Fruit fly (Drosophila melanogaster) whole organism, embryonic: ENCODE measurements around the gene heix.

Source experiments
- Aef1 ChIP-seq: fragments of 200-800 bp; sonication (Bioruptor generic); IDR thresholded peaks from 3 replicates; pipeline ENCODE4 v1.3.6; 2022; ENCODE audit warnings: missing biosample characterization, missing genetic modification characterization
- Bteb2 ChIP-seq: fragments of 200-800 bp; sonication (Bioruptor generic); optimal IDR thresholded peaks from 2 replicates; lab custom pipeline; 2016; ENCODE audit warnings: missing biosample characterization, missing genetic modification characterization
- CG10147 ChIP-seq: fragments of 200-800 bp; sonication (Bioruptor generic); optimal IDR thresholded peaks from 2 replicates; lab custom pipeline; 2019; ENCODE audit warnings: missing biosample characterization, mild to moderate bottlenecking, missing genetic modification characterization, moderate library complexity
- CG10267 ChIP-seq: fragments of 200-800 bp; sonication (Bioruptor generic); optimal IDR thresholded peaks from 2 replicates; lab custom pipeline; 2018; ENCODE audit warnings: missing biosample characterization, mild to moderate bottlenecking, missing genetic modification characterization, moderate library complexity
- CG12219 ChIP-seq: fragments of 200-800 bp; sonication (Bioruptor generic); optimal IDR thresholded peaks from 3 replicates; lab custom pipeline; 2018; ENCODE audit warnings: missing biosample characterization, mild to moderate bottlenecking, missing genetic modification characterization
- CG1233 ChIP-seq: fragments of 200-800 bp; sonication (Bioruptor generic); optimal IDR thresholded peaks from 4 replicates; lab custom pipeline; 2018; ENCODE audit warnings: missing biosample characterization, mild to moderate bottlenecking, missing genetic modification characterization
- CG14441 ChIP-seq: fragments of 200-800 bp; sonication (Bioruptor generic); IDR thresholded peaks from 2 replicates; pipeline ENCODE4 v1.3.6; 2022; ENCODE audit warnings: missing biosample characterization, missing genetic modification characterization
- CG14667 ChIP-seq: fragments of 200-800 bp; sonication (Bioruptor generic); IDR thresholded peaks from 2 replicates; pipeline ENCODE4 v1.3.6; 2022; ENCODE audit warnings: missing biosample characterization, missing genetic modification characterization
- CG15601 ChIP-seq: fragments of 200-800 bp; sonication (Bioruptor generic); optimal IDR thresholded peaks from 3 replicates; lab custom pipeline; 2019; ENCODE audit warnings: missing biosample characterization, mild to moderate bottlenecking, missing genetic modification characterization, moderate library complexity
- CG1602 ChIP-seq: fragments of 200-800 bp; sonication (Bioruptor generic); optimal IDR thresholded peaks from 3 replicates; lab custom pipeline; 2016; ENCODE audit warnings: missing biosample characterization, missing genetic modification characterization
- CG17612 ChIP-seq: fragments of 200-800 bp; sonication (Bioruptor generic); IDR thresholded peaks from 2 replicates; pipeline ENCODE4 v1.3.6; 2022; ENCODE audit warnings: missing biosample characterization, missing genetic modification characterization
- CG2120 ChIP-seq: fragments of 200-800 bp; sonication (Bioruptor generic); optimal IDR thresholded peaks from 3 replicates; lab custom pipeline; 2016; ENCODE audit warnings: missing biosample characterization, missing genetic modification characterization
- CG2875 ChIP-seq: fragments of 200-800 bp; sonication (Bioruptor generic); optimal IDR thresholded peaks from 2 replicates; lab custom pipeline; 2017; ENCODE audit warnings: missing biosample characterization, mild to moderate bottlenecking, missing genetic modification characterization, missing genetic modification reagents
- CG30403 ChIP-seq: fragments of 200-800 bp; sonication (Bioruptor generic); optimal IDR thresholded peaks from 3 replicates; lab custom pipeline; 2016; ENCODE audit warnings: missing biosample characterization, missing genetic modification characterization
- CG31441 ChIP-seq: fragments of 200-800 bp; sonication (Bioruptor generic); IDR thresholded peaks from 2 replicates; pipeline ENCODE4 v1.3.6; 2022; ENCODE audit warnings: missing biosample characterization, missing genetic modification characterization
- CG3281 ChIP-seq: fragments of 200-800 bp; sonication (Bioruptor generic); optimal IDR thresholded peaks from 3 replicates; lab custom pipeline; 2017; ENCODE audit warnings: missing biosample characterization, mild to moderate bottlenecking, missing genetic modification characterization
- CG3847 ChIP-seq: fragments of 200-800 bp; sonication (Bioruptor generic); IDR thresholded peaks from 2 replicates; pipeline ENCODE4 v1.3.6; 2022; ENCODE audit warnings: missing biosample characterization, missing genetic modification characterization
- CG42726 ChIP-seq: fragments of 200-800 bp; sonication (Bioruptor generic); IDR thresholded peaks from 2 replicates; pipeline ENCODE4 v1.3.6; 2022; ENCODE audit warnings: missing biosample characterization, missing genetic modification characterization; ENCODE audit not compliant: partially characterized antibody
- CG4404 ChIP-seq: fragments of 200-800 bp; sonication (Bioruptor generic); IDR thresholded peaks from 2 replicates; pipeline ENCODE4 v1.3.6; 2022; ENCODE audit warnings: missing biosample characterization, missing genetic modification characterization
- CG6272 ChIP-seq: fragments of 200-800 bp; sonication (Bioruptor generic); IDR thresholded peaks from 2 replicates; pipeline ENCODE4 v1.3.6; 2022; ENCODE audit warnings: missing biosample characterization, missing genetic modification characterization
- Chrac-16 ChIP-seq: fragments of 200-800 bp; sonication (Bioruptor generic); optimal IDR thresholded peaks from 3 replicates; lab custom pipeline; 2016; ENCODE audit warnings: missing biosample characterization, missing genetic modification characterization
- CrebB ChIP-seq: fragments of 200-800 bp; sonication (Bioruptor generic); optimal IDR thresholded peaks from 3 replicates; lab custom pipeline; 2018; ENCODE audit warnings: missing biosample characterization, mild to moderate bottlenecking, missing genetic modification characterization
- Dbx ChIP-seq: fragments of 200-800 bp; sonication (Bioruptor generic); IDR thresholded peaks from 3 replicates; pipeline ENCODE4 v1.3.6; 2022; ENCODE audit warnings: missing biosample characterization, missing genetic modification characterization
- Gug ChIP-seq: fragments of 200-800 bp; sonication (Bioruptor generic); IDR thresholded peaks from 4 replicates; pipeline ENCODE4 v1.3.6; 2022; ENCODE audit warnings: missing biosample characterization, missing genetic modification characterization
- HmgZ ChIP-seq: fragments of 200-800 bp; sonication (Bioruptor generic); optimal IDR thresholded peaks from 2 replicates; lab custom pipeline; 2018; ENCODE audit warnings: missing biosample characterization, mild to moderate bottlenecking, missing genetic modification characterization
- Lhr ChIP-seq: fragments of 200-800 bp; sonication (Bioruptor generic); optimal IDR thresholded peaks from 3 replicates; lab custom pipeline; 2017; ENCODE audit warnings: mild to moderate bottlenecking, missing biosample characterization, missing genetic modification reagents, missing genetic modification characterization
- Mes4 ChIP-seq: fragments of 200-800 bp; sonication (Bioruptor generic); optimal IDR thresholded peaks from 2 replicates; lab custom pipeline; 2016; ENCODE audit warnings: missing biosample characterization, missing genetic modification characterization
- Oaz ChIP-seq: fragments of 200-800 bp; sonication (Bioruptor generic); IDR thresholded peaks from 2 replicates; pipeline ENCODE4 v1.3.6; 2022; ENCODE audit warnings: missing biosample characterization, missing genetic modification characterization
- Poxn ChIP-seq: fragments of 200-800 bp; sonication (Bioruptor generic); IDR thresholded peaks from 2 replicates; pipeline ENCODE4 v1.3.6; 2022; ENCODE audit warnings: missing biosample characterization, missing genetic modification characterization
- Ssrp ChIP-seq: fragments of 200-800 bp; sonication (Bioruptor generic); optimal IDR thresholded peaks from 2 replicates; lab custom pipeline; 2018; ENCODE audit warnings: missing biosample characterization, mild to moderate bottlenecking, missing genetic modification characterization, moderate library complexity
- cato ChIP-seq: fragments of 200-800 bp; sonication (Bioruptor generic); optimal IDR thresholded peaks from 2 replicates; lab custom pipeline; 2016; ENCODE audit warnings: missing biosample characterization, missing genetic modification characterization, borderline replicate concordance
- cwo ChIP-seq: fragments of 200-800 bp; sonication (Bioruptor generic); optimal IDR thresholded peaks from 3 replicates; lab custom pipeline; 2017; ENCODE audit warnings: missing biosample characterization, missing genetic modification characterization, mild to moderate bottlenecking, moderate library complexity, missing genetic modification reagents
- gcm ChIP-seq: fragments of 200-800 bp; sonication (Bioruptor generic); optimal IDR thresholded peaks from 2 replicates; lab custom pipeline; 2019; ENCODE audit warnings: missing biosample characterization, mild to moderate bottlenecking, missing genetic modification characterization, moderate library complexity
- gcm2 ChIP-seq: fragments of 200-800 bp; sonication (Bioruptor generic); optimal IDR thresholded peaks from 2 replicates; lab custom pipeline; 2016; ENCODE audit warnings: missing biosample characterization, missing genetic modification characterization
- grn ChIP-seq: fragments of 200-800 bp; sonication (Bioruptor generic); optimal IDR thresholded peaks from 3 replicates; lab custom pipeline; 2017; ENCODE audit warnings: missing biosample characterization, missing genetic modification characterization
- gsb-n ChIP-seq: fragments of 200-800 bp; sonication (Bioruptor generic); optimal IDR thresholded peaks from 3 replicates; lab custom pipeline; 2018; ENCODE audit warnings: missing biosample characterization, mild to moderate bottlenecking, missing genetic modification characterization
- inv ChIP-seq: fragments of 200-800 bp; sonication (Bioruptor generic); IDR thresholded peaks from 2 replicates; pipeline ENCODE4 v1.3.6; 2022; ENCODE audit warnings: missing biosample characterization, missing genetic modification characterization; ENCODE audit not compliant: partially characterized antibody
- jing ChIP-seq: fragments of 200-800 bp; sonication (Bioruptor generic); optimal IDR thresholded peaks from 2 replicates; lab custom pipeline; 2018; ENCODE audit warnings: missing biosample characterization, mild to moderate bottlenecking, missing genetic modification characterization
- klu ChIP-seq: fragments of 200-800 bp; sonication (Bioruptor generic); IDR thresholded peaks from 2 replicates; pipeline ENCODE4 v1.3.6; 2022; ENCODE audit warnings: missing biosample characterization, missing genetic modification characterization
- lbe ChIP-seq: fragments of 200-800 bp; sonication (Bioruptor generic); optimal IDR thresholded peaks from 2 replicates; lab custom pipeline; 2016; ENCODE audit warnings: missing biosample characterization, mild to moderate bottlenecking, missing genetic modification characterization
- onecut ChIP-seq: fragments of 200-800 bp; sonication (Bioruptor generic); IDR thresholded peaks from 2 replicates; pipeline ENCODE4 v1.3.6; 2022; ENCODE audit warnings: missing biosample characterization, missing genetic modification characterization
- psq ChIP-seq: fragments of 200-800 bp; sonication (Bioruptor generic); optimal IDR thresholded peaks from 2 replicates; lab custom pipeline; 2017; ENCODE audit warnings: missing biosample characterization, missing genetic modification characterization
- pzg ChIP-seq: fragments of 200-800 bp; sonication (Bioruptor generic); optimal IDR thresholded peaks from 3 replicates; lab custom pipeline; 2018; ENCODE audit warnings: missing biosample characterization, mild to moderate bottlenecking, missing genetic modification characterization, moderate library complexity
- ranshi ChIP-seq: fragments of 200-800 bp; sonication (Bioruptor generic); IDR thresholded peaks from 2 replicates; pipeline ENCODE4 v1.3.6; 2022; ENCODE audit warnings: missing biosample characterization, missing genetic modification characterization
- sima ChIP-seq: fragments of 200-800 bp; sonication (Bioruptor generic); optimal IDR thresholded peaks from 2 replicates; lab custom pipeline; 2016; ENCODE audit warnings: missing biosample characterization, missing genetic modification characterization
- slp2 ChIP-seq: fragments of 200-800 bp; sonication (Bioruptor generic); optimal IDR thresholded peaks from 2 replicates; lab custom pipeline; 2016; ENCODE audit warnings: missing biosample characterization, missing genetic modification characterization
- tap ChIP-seq: fragments of 200-800 bp; optimal IDR thresholded peaks from 3 replicates; lab custom pipeline; 2019; ENCODE audit warnings: missing biosample characterization, mild to moderate bottlenecking, missing genetic modification characterization, moderate library complexity
- trh ChIP-seq: fragments of 200-800 bp; sonication (Bioruptor generic); optimal IDR thresholded peaks from 2 replicates; lab custom pipeline; 2016; ENCODE audit warnings: missing biosample characterization, missing genetic modification characterization
- zf30C ChIP-seq: fragments of 200-800 bp; sonication (Bioruptor generic); optimal IDR thresholded peaks from 3 replicates; lab custom pipeline; 2018; ENCODE audit warnings: missing biosample characterization, mild to moderate bottlenecking, missing genetic modification characterization

heix gene

dm6 chr2L:16325515-16326257, 26.0 kb upstream of the heix start, which contains the start of gene cact (continued):
- TF ChIP-seq CG14441 (GFP tag; lab: Robert Waterston, UW) (peak; percentile 86), CG3847 (GFP tag; lab: Robert Waterston, UW) (peak; percentile 92), HmgZ (peak; percentile 95), Chrac-16 (GFP tag; lab: Kevin White, UChicago) (peak; percentile 96), gsb-n (peak; percentile 92), Lhr (GFP tag; lab: Kevin White, UChicago) (peak; percentile 87), CG3281 (GFP tag; lab: Kevin White, UChicago) (peak; percentile 89), CG2120 (GFP tag; lab: Kevin White, UChicago) (peak; percentile 98), Ssrp (peak; percentile 91), CG30403 (GFP tag; lab: Kevin White, UChicago) (peak; percentile 97), CG1602 (GFP tag; lab: Kevin White, UChicago) (peak; percentile 93), CG2875 (GFP tag; lab: Kevin White, UChicago) (peak; percentile 76), Gug (GFP tag; lab: Robert Waterston, UW) (peak; percentile 87), ranshi (GFP tag; lab: Robert Waterston, UW) (peak; percentile 92), Oaz (GFP tag; lab: Robert Waterston, UW) (peak; percentile 71), CG42726 (GFP tag; lab: Robert Waterston, UW) (peak; percentile 45; the same call in 1 of the 2 replicates), CG31441 (peak; percentile 87), CG14667 (GFP tag; lab: Robert Waterston, UW) (no peak; the same call in 1 of the 2 replicates), gcm (GFP tag; lab: Kevin White, UChicago) (peak; percentile 89), grn (GFP tag; lab: Kevin White, UChicago) (peak; percentile 77), inv (GFP tag; lab: Robert Waterston, UW) (no peak), CG12219 (GFP tag; lab: Kevin White, UChicago) (peak; percentile 75), CG15601 (tag; lab: Kevin White, UChicago) (peak; percentile 90), Poxn (GFP tag; lab: Robert Waterston, UW) (peak; percentile 56; the same call in 1 of the 2 replicates), jing (GFP tag; lab: Kevin White, UChicago) (peak; percentile 75), klu (GFP tag; lab: Robert Waterston, UW) (peak; percentile 86), CrebB (tag; lab: Kevin White, UChicago) (peak; percentile 81), CG10147 (GFP tag; lab: Kevin White, UChicago) (peak; percentile 92), Bteb2 (GFP tag; lab: Kevin White, UChicago) (peak; percentile 96), Mes4 (peak; percentile 89), sima (GFP tag; lab: Kevin White, UChicago) (peak; percentile 70), CG6272 (GFP tag; lab: Robert Waterston, UW) (peak; percentile 88), CG17612 (GFP tag; lab: Robert Waterston, UW) (peak; percentile 58; the same call in 1 of the 2 replicates), CG1233 (peak; percentile 77), psq (GFP tag; lab: Kevin White, UChicago) (peak; percentile 72), cwo (GFP tag; lab: Kevin White, UChicago) (peak; percentile 89), slp2 (GFP tag; lab: Kevin White, UChicago) (peak; percentile 93), onecut (GFP tag; lab: Robert Waterston, UW) (peak; percentile 66), Dbx (GFP tag; lab: Robert Waterston, UW) (peak; percentile 91), CG4404 (GFP tag; lab: Robert Waterston, UW) (peak; percentile 80), zf30C (GFP tag; lab: Kevin White, UChicago) (no peak), Aef1 (GFP tag; lab: Robert Waterston, UW) (peak; percentile 95), gcm2 (GFP tag; lab: Kevin White, UChicago) (peak; percentile 76), pzg (GFP tag; lab: Kevin White, UChicago) (peak; percentile 66), CG10267 (tag; lab: Kevin White, UChicago) (peak; percentile 90), tap (peak; percentile 71), lbe (GFP tag; lab: Kevin White, UChicago) (peak; percentile 94), cato (peak; percentile 86), trh (GFP tag; lab: Kevin White, UChicago) (peak; percentile 86)
